Fruit fly (Drosophila melanogaster): ENCODE data around the gene CG5866.

The CG5866 gene

DNA sequence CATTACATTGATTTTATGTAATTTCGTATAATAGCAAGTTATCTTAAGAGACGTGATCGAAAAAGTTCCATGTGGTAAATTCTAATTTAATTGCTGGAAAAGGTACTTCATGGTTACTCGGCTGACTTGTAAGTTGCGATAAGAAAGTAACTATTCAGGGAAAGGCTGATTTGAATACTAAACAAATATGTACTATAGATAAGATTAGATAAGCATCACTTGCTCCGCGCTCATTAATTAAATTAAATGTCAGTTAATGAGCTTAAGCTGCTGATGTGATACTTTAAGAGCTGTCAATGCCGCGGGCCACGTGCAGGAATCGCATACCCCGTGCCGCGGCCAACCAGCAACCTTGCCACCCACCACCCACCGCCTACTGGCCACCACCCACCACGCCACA, 15.4 kb upstream of the CG5866 start (continued):
- TF ChIP-seq fd64A (GFP tag; optimal IDR thresholded peaks at IDR 0.05) (peak; percentile 9), ATbp (GFP tag; optimal IDR thresholded peaks at IDR 0.05) (peak; percentile 11), CG13424 (tag; optimal IDR thresholded peaks at IDR 0.05) (no peak), CG7556 (GFP tag; optimal IDR thresholded peaks at IDR 0.05) (no peak), Camta (GFP tag; optimal IDR thresholded peaks at IDR 0.05) (no peak), ttk (GFP tag; IDR thresholded peaks at IDR 0.05) (no peak), klu (GFP tag; IDR thresholded peaks at IDR 0.05) (no peak), vvl (GFP tag; IDR thresholded peaks at IDR 0.05) (no peak), pho (GFP tag; optimal IDR thresholded peaks at IDR 0.05) (no peak), CG18011 (GFP tag; optimal IDR thresholded peaks at IDR 0.05) (no peak), disco-r (GFP tag; optimal IDR thresholded peaks at IDR 0.05) (no peak), en (GFP tag; optimal IDR thresholded peaks at IDR 0.05) (no peak), sc (optimal IDR thresholded peaks at IDR 0.05) (no peak), sc (GFP tag; optimal IDR thresholded peaks at IDR 0.05) (no peak), CG14965 (GFP tag; optimal IDR thresholded peaks at IDR 0.05; ENCODE audit: borderline replicate concordance) (no peak), grn (GFP tag; optimal IDR thresholded peaks at IDR 0.05) (no peak), gfzf (GFP tag; optimal IDR thresholded peaks at IDR 0.05) (no peak), Side (GFP tag; optimal IDR thresholded peaks at IDR 0.05) (no peak), Hr39 (optimal IDR thresholded peaks at IDR 0.05) (no peak), sisA (GFP tag; IDR thresholded peaks at IDR 0.05) (no peak), exex (tag; optimal IDR thresholded peaks at IDR 0.05) (peak; percentile 60), Stat92E (GFP tag; optimal IDR thresholded peaks at IDR 0.05) (no peak), Bgb (GFP tag; IDR thresholded peaks at IDR 0.05; ENCODE audit: partially characterized antibody) (no peak)

dm6 chr3R:17400675-17401118, 14.8 kb upstream of the CG5866 start:
- TF ChIP-seq Dad (GFP tag; optimal IDR thresholded peaks at IDR 0.05), result peak; percentile 1
- TF ChIP-seq chm (GFP tag; IDR thresholded peaks at IDR 0.05), result no peak
- peak; percentile 53 for TF ChIP-seq CG14710 (tag; optimal IDR thresholded peaks at IDR 0.05)
- peak; percentile 22 for TF ChIP-seq CG5180 (GFP tag; optimal IDR thresholded peaks at IDR 0.05)
- TF ChIP-seq CG2678 (tag; optimal IDR thresholded peaks at IDR 0.05), result peak; percentile 49
- peak; percentile 60 for TF ChIP-seq Drgx (GFP tag; IDR thresholded peaks at IDR 0.05)
- no peak for TF ChIP-seq PHDP (tag; optimal IDR thresholded peaks at IDR 0.05)
- TF ChIP-seq NfI (GFP tag; optimal IDR thresholded peaks at IDR 0.05), result no peak
- TF ChIP-seq CG13424 (tag; optimal IDR thresholded peaks at IDR 0.05), result no peak
- no peak for TF ChIP-seq CG9817 (tag; optimal IDR thresholded peaks at IDR 0.05)
- TF ChIP-seq NC2α (GFP tag; optimal IDR thresholded peaks at IDR 0.05), result no peak
- TF ChIP-seq Spps (tag; optimal IDR thresholded peaks at IDR 0.05), result no peak
- no peak for TF ChIP-seq sna (GFP tag; IDR thresholded peaks at IDR 0.05; ENCODE audit: partially characterized antibody)
- TF ChIP-seq emc (GFP tag; optimal IDR thresholded peaks at IDR 0.05), result no peak
- no peak for TF ChIP-seq CG13775 (GFP tag; optimal IDR thresholded peaks at IDR 0.05)
- no peak for TF ChIP-seq az2 (GFP tag; optimal IDR thresholded peaks at IDR 0.05)
- no peak for TF ChIP-seq CG14014 (GFP tag; IDR thresholded peaks at IDR 0.05)
- peak in 1 of 2 experiments; percentile 22 for TF ChIP-seq Hr51 (GFP tag; optimal IDR thresholded peaks at IDR 0.05)
- TF ChIP-seq twi (tag; optimal IDR thresholded peaks at IDR 0.05), result peak; percentile 79
- TF ChIP-seq row (GFP tag; IDR thresholded peaks at IDR 0.05), result peak; percentile 34; the same call in 2 of the 3 replicates
- TF ChIP-seq CG17328 (GFP tag; IDR thresholded peaks at IDR 0.05), result no peak
- TF ChIP-seq Scr (GFP tag; IDR thresholded peaks at IDR 0.05; ENCODE audit: partially characterized antibody), result no peak
- TF ChIP-seq CG10274 (GFP tag; optimal IDR thresholded peaks at IDR 0.05), result no peak
- no peak for TF ChIP-seq prd (optimal IDR thresholded peaks at IDR 0.05)
- TF ChIP-seq prd (GFP tag; IDR thresholded peaks at IDR 0.05), result peak; percentile 18; the same call in 1 of the 3 replicates
- peak; percentile 16; the same call in 1 of the 2 replicates for TF ChIP-seq ttk (GFP tag; IDR thresholded peaks at IDR 0.05)
- TF ChIP-seq CG1792 (GFP tag; optimal IDR thresholded peaks at IDR 0.05), result peak; percentile 27
- no peak for TF ChIP-seq grn (GFP tag; optimal IDR thresholded peaks at IDR 0.05)
- peak; percentile 8 for TF ChIP-seq Deaf1 (tag; optimal IDR thresholded peaks at IDR 0.05)
- no peak for TF ChIP-seq CG12155 (GFP tag; optimal IDR thresholded peaks at IDR 0.05)
- no peak for TF ChIP-seq bigmax (GFP tag; optimal IDR thresholded peaks at IDR 0.05)
